Fruit fly (Drosophila melanogaster) whole organism, embryonic: ENCODE measurements around the gene CG7294.
A peak's percentile ranks its signal among the peaks of the same experiment; 100 is the strongest.

ENCODE experiments used
- Ada2b ChIP-seq: fragments of 200-800 bp; sonication (Bioruptor generic); IDR thresholded peaks from 2 replicates; pipeline ENCODE4 v1.3.6; 2022; ENCODE audit warnings: missing biosample characterization, missing genetic modification characterization
- BEAF-32 ChIP-seq: fragments of 200-800 bp; sonication (Bioruptor generic); optimal IDR thresholded peaks from 3 replicates; lab custom pipeline; 2017; ENCODE audit warnings: missing biosample characterization, missing genetic modification characterization, mild to moderate bottlenecking, moderate library complexity, missing genetic modification reagents
- CG10209 ChIP-seq: fragments of 200-800 bp; sonication (Bioruptor generic); optimal IDR thresholded peaks from 3 replicates; lab custom pipeline; 2017; ENCODE audit warnings: missing biosample characterization, mild to moderate bottlenecking, missing genetic modification characterization, missing genetic modification reagents
- CG10267 ChIP-seq: fragments of 200-800 bp; sonication (Bioruptor generic); optimal IDR thresholded peaks from 2 replicates; lab custom pipeline; 2018; ENCODE audit warnings: missing biosample characterization, mild to moderate bottlenecking, missing genetic modification characterization, moderate library complexity
- CG10462 ChIP-seq: fragments of 200-800 bp; sonication (Bioruptor generic); optimal IDR thresholded peaks from 2 replicates; lab custom pipeline; 2016; ENCODE audit warnings: missing biosample characterization, missing genetic modification characterization
- CG11560 ChIP-seq: fragments of 200-800 bp; sonication (Bioruptor generic); IDR thresholded peaks from 3 replicates; pipeline ENCODE4 v1.3.6; 2022; ENCODE audit warnings: missing biosample characterization, missing genetic modification characterization
- CG15601 ChIP-seq: fragments of 200-800 bp; sonication (Bioruptor generic); optimal IDR thresholded peaks from 3 replicates; lab custom pipeline; 2019; ENCODE audit warnings: missing biosample characterization, mild to moderate bottlenecking, missing genetic modification characterization, moderate library complexity
- CG17359 ChIP-seq: fragments of 200-800 bp; sonication (Bioruptor generic); optimal IDR thresholded peaks from 3 replicates; lab custom pipeline; 2018; ENCODE audit warnings: missing biosample characterization, mild to moderate bottlenecking, missing genetic modification characterization, moderate library complexity
- CG18011 ChIP-seq: fragments of 200-800 bp; sonication (Bioruptor generic); optimal IDR thresholded peaks from 2 replicates; lab custom pipeline; 2017; ENCODE audit warnings: missing biosample characterization, missing genetic modification characterization, mild to moderate bottlenecking, moderate library complexity, missing genotype
- CG1832 ChIP-seq: fragments of 200-800 bp; sonication (Bioruptor generic); optimal IDR thresholded peaks from 2 replicates; lab custom pipeline; 2017; ENCODE audit warnings: missing biosample characterization, mild to moderate bottlenecking, missing genetic modification characterization, inconsistent platforms
- CG18764 ChIP-seq: fragments of 200-800 bp; sonication (Bioruptor generic); optimal IDR thresholded peaks from 3 replicates; lab custom pipeline; 2016; ENCODE audit warnings: missing biosample characterization, missing genetic modification characterization
- CG30431 ChIP-seq: fragments of 200-800 bp; sonication (Bioruptor generic); optimal IDR thresholded peaks from 2 replicates; lab custom pipeline; 2017; ENCODE audit warnings: missing biosample characterization, missing genetic modification characterization
- CG3847 ChIP-seq: fragments of 200-800 bp; sonication (Bioruptor generic); IDR thresholded peaks from 2 replicates; pipeline ENCODE4 v1.3.6; 2022; ENCODE audit warnings: missing biosample characterization, missing genetic modification characterization
- CG4707 ChIP-seq: fragments of 200-800 bp; sonication (Bioruptor generic); optimal IDR thresholded peaks from 2 replicates; lab custom pipeline; 2018; ENCODE audit warnings: missing biosample characterization, mild to moderate bottlenecking, missing genetic modification characterization, moderate library complexity
- CG5953 ChIP-seq: fragments of 200-800 bp; sonication (Bioruptor generic); IDR thresholded peaks from 2 replicates; pipeline ENCODE4 v1.3.6; 2022; ENCODE audit warnings: missing biosample characterization, missing genetic modification characterization
- CG9609 ChIP-seq: fragments of 200-800 bp; sonication (Bioruptor generic); optimal IDR thresholded peaks from 3 replicates; lab custom pipeline; 2016; ENCODE audit warnings: missing biosample characterization, missing genetic modification characterization
- Dad ChIP-seq: fragments of 200-800 bp; sonication (Bioruptor generic); optimal IDR thresholded peaks from 3 replicates; lab custom pipeline; 2016; ENCODE audit warnings: missing biosample characterization, missing genetic modification characterization
- Doc3 ChIP-seq: fragments of 200-800 bp; sonication (Bioruptor generic); IDR thresholded peaks from 3 replicates; pipeline ENCODE4 v1.3.6; 2022; ENCODE audit warnings: missing biosample characterization, missing genetic modification characterization; ENCODE audit not compliant: partially characterized antibody
- Ets65A ChIP-seq: fragments of 200-800 bp; sonication (Bioruptor generic); peaks from one replicate; lab custom pipeline; 2016; ENCODE audit warnings: missing biosample characterization, missing genetic modification characterization
- HHEX ChIP-seq: fragments of 200-800 bp; sonication (Bioruptor generic); optimal IDR thresholded peaks from 3 replicates; lab custom pipeline; 2017; ENCODE audit warnings: missing biosample characterization, mild to moderate bottlenecking, missing genetic modification characterization, missing genetic modification reagents
- HLH4C ChIP-seq: fragments of 200-800 bp; sonication (Bioruptor generic); IDR thresholded peaks from 3 replicates; pipeline ENCODE4 v1.3.6; 2022; ENCODE audit warnings: missing biosample characterization, missing genetic modification characterization; ENCODE audit not compliant: partially characterized antibody
- MTF-1 ChIP-seq: fragments of 200-800 bp; sonication (Bioruptor generic); optimal IDR thresholded peaks from 2 replicates; lab custom pipeline; 2018; ENCODE audit warnings: missing biosample characterization, mild to moderate bottlenecking, missing genetic modification characterization, borderline replicate concordance
- Med ChIP-seq: fragments of 200-800 bp; sonication (Bioruptor generic); peaks from one replicate; lab custom pipeline; 2016; ENCODE audit warnings: missing biosample characterization, missing genetic modification characterization, mild to moderate bottlenecking, inconsistent platforms, moderate library complexity
- Mes4 ChIP-seq: fragments of 200-800 bp; sonication (Bioruptor generic); optimal IDR thresholded peaks from 2 replicates; lab custom pipeline; 2016; ENCODE audit warnings: missing biosample characterization, missing genetic modification characterization
- Nf-YA ChIP-seq: fragments of 200-800 bp; sonication (Bioruptor generic); IDR thresholded peaks from 2 replicates; pipeline ENCODE4 v1.3.6; 2022; ENCODE audit warnings: missing biosample characterization, missing genetic modification characterization
- Optix ChIP-seq: fragments of 200-800 bp; sonication (Bioruptor generic); IDR thresholded peaks from 3 replicates; pipeline ENCODE4 v1.3.6; 2022; ENCODE audit warnings: missing biosample characterization, missing genetic modification characterization
- Rfx ChIP-seq: fragments of 200-800 bp; sonication (Bioruptor generic); IDR thresholded peaks from 2 replicates; pipeline ENCODE4 v1.3.6; 2022; ENCODE audit warnings: missing biosample characterization, missing genetic modification characterization
- Rx ChIP-seq: fragments of 200-800 bp; sonication (Bioruptor generic); IDR thresholded peaks from 2 replicates; pipeline ENCODE4 v1.3.6; 2022; ENCODE audit warnings: missing biosample characterization, missing genetic modification characterization
- Sox100B ChIP-seq: fragments of 200-800 bp; sonication (Bioruptor generic); optimal IDR thresholded peaks from 3 replicates; lab custom pipeline; 2018; ENCODE audit warnings: missing biosample characterization, mild to moderate bottlenecking, missing genetic modification characterization
- Usf ChIP-seq: fragments of 200-800 bp; sonication (Bioruptor generic); optimal IDR thresholded peaks from 2 replicates; lab custom pipeline; 2017; ENCODE audit warnings: missing genotype, missing biosample characterization, missing genetic modification characterization
- ato ChIP-seq: fragments of 200-800 bp; sonication (Bioruptor generic); IDR thresholded peaks from 2 replicates; pipeline ENCODE4 v1.3.6; 2022; ENCODE audit warnings: missing biosample characterization, missing genetic modification characterization; ENCODE audit not compliant: partially characterized antibody
- caup ChIP-seq: fragments of 200-800 bp; sonication (Bioruptor generic); optimal IDR thresholded peaks from 3 replicates; lab custom pipeline; 2017; ENCODE audit warnings: missing biosample characterization, mild to moderate bottlenecking, missing genetic modification characterization, moderate library complexity; ENCODE audit not compliant: severe bottlenecking
- en ChIP-seq: fragments of 200-800 bp; sonication (Bioruptor generic); optimal IDR thresholded peaks from 2 replicates; lab custom pipeline; 2016; ENCODE audit warnings: missing biosample characterization, missing genetic modification characterization
- fd102C ChIP-seq: fragments of 200-800 bp; sonication (Bioruptor generic); optimal IDR thresholded peaks from 2 replicates; lab custom pipeline; 2018; ENCODE audit warnings: missing biosample characterization, mild to moderate bottlenecking, missing genetic modification characterization, moderate library complexity
- fd64A ChIP-seq: fragments of 200-800 bp; sonication (Bioruptor generic); optimal IDR thresholded peaks from 3 replicates; lab custom pipeline; 2018; ENCODE audit warnings: missing biosample characterization, mild to moderate bottlenecking, missing genetic modification characterization
- gem ChIP-seq: fragments of 200-800 bp; sonication (Bioruptor generic); optimal IDR thresholded peaks from 2 replicates; lab custom pipeline; 2019; ENCODE audit warnings: missing biosample characterization, mild to moderate bottlenecking, missing genetic modification characterization, moderate library complexity
- gfzf ChIP-seq: fragments of 200-800 bp; sonication (Bioruptor generic); optimal IDR thresholded peaks from 2 replicates; lab custom pipeline; 2016; ENCODE audit warnings: missing biosample characterization, mild to moderate bottlenecking, missing genetic modification characterization, moderate library complexity
- insv ChIP-seq, 2 experiments: fragments of 200-800 bp; sonication (Bioruptor generic); optimal IDR thresholded peaks; 3 replicates each; lab custom pipeline; 2016 to 2018; ENCODE audit warnings: missing biosample characterization in 2 of 2, missing genetic modification characterization in 2 of 2
- inv ChIP-seq: fragments of 200-800 bp; sonication (Bioruptor generic); IDR thresholded peaks from 2 replicates; pipeline ENCODE4 v1.3.6; 2022; ENCODE audit warnings: missing biosample characterization, missing genetic modification characterization; ENCODE audit not compliant: partially characterized antibody
- jumu ChIP-seq: fragments of 200-800 bp; sonication (Bioruptor generic); optimal IDR thresholded peaks from 3 replicates; lab custom pipeline; 2016; ENCODE audit warnings: missing biosample characterization, missing genetic modification characterization
- lmd ChIP-seq: fragments of 200-800 bp; sonication (Bioruptor generic); IDR thresholded peaks from 2 replicates; pipeline ENCODE4 v1.3.6; 2022; ENCODE audit warnings: missing biosample characterization, missing genetic modification characterization
- lola ChIP-seq, 3 experiments: fragments of >200 bp in 2 of 3; fragments of 200-800 bp in 1 of 3; sonication (Bioruptor generic) in 1 of 3; optimal IDR thresholded peaks; 2 replicates each; lab custom pipeline; 2017 to 2019; ENCODE audit warnings: missing biosample characterization in 3 of 3, missing genetic modification characterization in 3 of 3, mild to moderate bottlenecking in 1 of 3, moderate library complexity in 1 of 3
- odd ChIP-seq: fragments of 200-800 bp; sonication (Bioruptor generic); optimal IDR thresholded peaks from 2 replicates; lab custom pipeline; 2017; ENCODE audit warnings: missing biosample characterization, mild to moderate bottlenecking, missing genetic modification characterization
- p53 ChIP-seq: fragments of 200-800 bp; sonication (Bioruptor generic); optimal IDR thresholded peaks from 2 replicates; lab custom pipeline; 2016; ENCODE audit warnings: missing biosample characterization, missing genetic modification characterization
- pnt ChIP-seq: fragments of 200-800 bp; sonication (Bioruptor generic); optimal IDR thresholded peaks from 3 replicates; lab custom pipeline; 2016; ENCODE audit warnings: missing biosample characterization, missing genetic modification characterization
- pzg ChIP-seq: fragments of 200-800 bp; sonication (Bioruptor generic); optimal IDR thresholded peaks from 3 replicates; lab custom pipeline; 2018; ENCODE audit warnings: missing biosample characterization, mild to moderate bottlenecking, missing genetic modification characterization, moderate library complexity
- ranshi ChIP-seq: fragments of 200-800 bp; sonication (Bioruptor generic); IDR thresholded peaks from 2 replicates; pipeline ENCODE4 v1.3.6; 2022; ENCODE audit warnings: missing biosample characterization, missing genetic modification characterization
- sr ChIP-seq: fragments of 200-800 bp; sonication (Bioruptor generic); IDR thresholded peaks from 3 replicates; pipeline ENCODE4 v1.3.6; 2022; ENCODE audit warnings: missing biosample characterization, missing genetic modification characterization
- tup ChIP-seq: fragments of 200-800 bp; sonication (Bioruptor generic); optimal IDR thresholded peaks from 2 replicates; lab custom pipeline; 2016; ENCODE audit warnings: missing biosample characterization, mild to moderate bottlenecking, missing genetic modification characterization, moderate library complexity
- wor ChIP-seq: fragments of 200-800 bp; sonication (Bioruptor generic); IDR thresholded peaks from 2 replicates; pipeline ENCODE4 v1.3.6; 2022; ENCODE audit warnings: missing biosample characterization, missing genetic modification characterization

Gene CG7294

dm6 chr2L:10665603-10666002, 23.5 kb downstream of the CG7294 start (continued):
- no peak for TF ChIP-seq inv (GFP tag; lab: Robert Waterston, UW)
- TF ChIP-seq wor, result peak; percentile 25; the same call in 1 of the 2 replicates
- TF ChIP-seq jumu (GFP tag; lab: Kevin White, UChicago), result peak; percentile 64
- TF ChIP-seq CG3847, result peak; percentile 75
- no peak for TF ChIP-seq pzg (GFP tag; lab: Kevin White, UChicago)
- peak; percentile 74 for TF ChIP-seq en
- peak; percentile 97 for TF ChIP-seq Med (GFP tag; lab: Kevin White, UChicago)
- TF ChIP-seq CG18764 (GFP tag; lab: Kevin White, UChicago), result peak; percentile 46
- TF ChIP-seq tup, result peak; percentile 57
- TF ChIP-seq insv (GFP tag; optimal IDR thresholded peaks at IDR 0.05; lab: Kevin White, UChicago), result no peak
- peak; percentile 55 for TF ChIP-seq CG10267 (tag; lab: Kevin White, UChicago)
- no peak for TF ChIP-seq gfzf (GFP tag; lab: Kevin White, UChicago)
- peak; percentile 82 for TF ChIP-seq CG17359 (tag; lab: Kevin White, UChicago)
- TF ChIP-seq CG15601, result no peak
- peak; percentile 66 for TF ChIP-seq Mes4 (GFP tag; lab: Kevin White, UChicago)
- TF ChIP-seq CG10209, result peak; percentile 74
- TF ChIP-seq CG30431 (GFP tag; lab: Kevin White, UChicago), result peak; percentile 21
- peak; percentile 66; the same call in 1 of the 3 replicates for TF ChIP-seq sr (GFP tag; lab: Robert Waterston, UW)
- TF ChIP-seq CG18011, result peak; percentile 58
- TF ChIP-seq CG9609 (GFP tag; lab: Kevin White, UChicago), result peak; percentile 67
- TF ChIP-seq Ada2b (GFP tag; lab: Robert Waterston, UW), result peak; percentile 92
- TF ChIP-seq Ets65A, result peak; percentile 94
- TF ChIP-seq fd102C (GFP tag; lab: Kevin White, UChicago), result no peak
- TF ChIP-seq MTF-1 (GFP tag; lab: Kevin White, UChicago), result peak; percentile 7
- peak; percentile 63 for TF ChIP-seq Sox100B (GFP tag; lab: Kevin White, UChicago)
- peak; percentile 68 for TF ChIP-seq caup (GFP tag; lab: Kevin White, UChicago)
- peak; percentile 78 for TF ChIP-seq Nf-YA (GFP tag; lab: Robert Waterston, UW)
- peak; percentile 87 for TF ChIP-seq Rfx (GFP tag; lab: Robert Waterston, UW)
- peak; percentile 54; the same call in 1 of the 3 replicates for TF ChIP-seq CG11560 (tag; lab: Robert Waterston, UW)
- TF ChIP-seq lmd (GFP tag; lab: Robert Waterston, UW), result peak; percentile 90
- no peak for TF ChIP-seq CG4707 (GFP tag; lab: Kevin White, UChicago)
- no peak for TF ChIP-seq Doc3 (GFP tag; lab: Robert Waterston, UW)
- peak; percentile 68 for TF ChIP-seq HHEX (GFP tag; lab: Kevin White, UChicago)
- peak; percentile 70 for TF ChIP-seq Rx (GFP tag; lab: Robert Waterston, UW)
- no peak for TF ChIP-seq p53
- TF ChIP-seq lola (GFP tag; optimal IDR thresholded peaks at IDR 0.05; lab: Kevin White, UChicago), result no peak
- TF ChIP-seq HLH4C, result no peak
- no peak for TF ChIP-seq BEAF-32 (GFP tag; lab: Kevin White, UChicago)
- TF ChIP-seq Optix, result peak; percentile 73
- peak; percentile 76 for TF ChIP-seq pnt (GFP tag; lab: Kevin White, UChicago)
- no peak for TF ChIP-seq fd64A
- peak; percentile 59 for TF ChIP-seq odd (GFP tag; lab: Kevin White, UChicago)
- TF ChIP-seq gem, result peak; percentile 85
- TF ChIP-seq CG5953 (GFP tag; lab: Robert Waterston, UW), result peak; percentile 75
- TF ChIP-seq CG10462, result peak; percentile 56
- no peak for TF ChIP-seq ato (GFP tag; lab: Robert Waterston, UW)
- TF ChIP-seq Dad (GFP tag; lab: Kevin White, UChicago), result peak; percentile 68
- TF ChIP-seq CG1832 (GFP tag; lab: Kevin White, UChicago), result no peak
- peak; percentile 16 for TF ChIP-seq Usf (GFP tag; lab: Kevin White, UChicago)
- TF ChIP-seq ranshi (GFP tag; lab: Robert Waterston, UW), result peak; percentile 88
